Fruit fly (Drosophila melanogaster): Measurements from ENCODE around the gene CG34265.
A peak's percentile ranks its signal among the peaks of the same experiment; 100 is the strongest.

CG34265 gene

DNA sequence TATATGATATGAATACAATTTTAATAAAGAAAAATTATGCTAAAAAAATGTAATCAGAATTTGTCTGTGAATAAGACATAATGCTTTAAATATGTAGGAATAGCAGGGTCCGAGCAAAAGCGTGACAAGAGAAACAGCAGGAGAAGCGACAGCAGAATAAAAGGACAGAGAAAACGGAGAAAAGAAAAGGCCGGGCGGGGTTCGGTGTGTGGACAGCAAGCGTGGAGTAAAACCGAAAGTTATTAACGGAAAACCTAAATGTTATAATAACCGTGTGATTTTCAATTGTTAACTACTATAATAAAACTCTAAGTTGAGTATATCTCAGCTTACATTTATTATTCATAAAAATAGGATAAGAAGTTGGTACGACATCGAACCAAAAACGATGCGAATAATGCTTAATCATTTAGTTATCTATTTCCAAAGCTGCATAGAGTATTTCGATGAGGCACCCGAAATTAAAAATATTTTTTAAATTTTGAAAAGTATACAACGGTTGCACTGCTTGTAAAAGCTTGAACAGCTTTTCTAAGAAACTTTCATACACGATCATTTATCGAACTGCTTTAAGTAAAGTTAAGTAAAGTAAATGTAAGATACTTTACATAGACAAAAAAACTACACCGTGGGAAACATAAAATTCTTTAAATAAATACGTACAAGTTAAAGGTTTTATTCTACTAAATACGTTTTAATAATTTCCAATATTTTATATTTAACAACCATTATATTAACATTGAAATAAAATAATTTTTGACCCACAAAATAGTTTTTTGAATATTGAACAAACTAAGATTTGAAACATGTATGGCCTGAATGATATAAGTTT, 16.4 kb upstream of the CG34265 start:
- TF ChIP-seq Ets96B (tag; optimal IDR thresholded peaks at IDR 0.05) (no peak), Blimp-1 (GFP tag; optimal IDR thresholded peaks at IDR 0.05) (peak; percentile 64), svp (GFP tag) (peak; percentile 75), vri (GFP tag; optimal IDR thresholded peaks at IDR 0.05) (peak; percentile 39), Eip78C (GFP tag) (peak; percentile 55), CG1621 (tag; optimal IDR thresholded peaks at IDR 0.05) (no peak), Gug (GFP tag; IDR thresholded peaks at IDR 0.05) (no peak), esn (GFP tag; optimal IDR thresholded peaks at IDR 0.05) (no peak), acj6 (GFP tag; optimal IDR thresholded peaks at IDR 0.05) (no peak), eg (GFP tag; IDR thresholded peaks at IDR 0.05) (peak; percentile 67; the same call in 2 of the 3 replicates), Hr38 (GFP tag; optimal IDR thresholded peaks at IDR 0.05) (no peak), CG15336 (GFP tag; IDR thresholded peaks at IDR 0.05) (peak; percentile 65), CG8119 (GFP tag; IDR thresholded peaks at IDR 0.05) (peak; percentile 37; the same call in 1 of the 3 replicates)

DNA sequence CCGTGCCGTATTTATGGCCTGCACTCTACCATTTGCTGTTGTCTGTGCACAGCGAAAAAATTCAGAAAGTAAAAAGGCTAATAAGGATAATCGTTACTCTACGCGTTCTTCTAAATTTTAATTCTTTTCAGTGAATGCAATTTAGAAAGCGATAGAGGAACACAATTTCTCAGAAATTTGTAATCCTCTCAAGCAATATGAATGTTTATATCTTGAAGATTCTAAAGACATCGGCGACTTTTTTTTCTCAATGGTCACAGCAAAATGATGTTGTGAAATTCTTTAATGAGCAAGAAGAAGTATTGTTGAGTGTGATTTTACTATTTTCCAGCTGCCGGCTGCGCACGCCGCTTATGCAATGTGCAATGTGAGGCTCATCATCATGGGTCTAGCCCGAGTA, 15.4 kb upstream of the CG34265 start:
- no peak for TF ChIP-seq topi (GFP tag; optimal IDR thresholded peaks at IDR 0.05)
- TF ChIP-seq OdsH (GFP tag; optimal IDR thresholded peaks at IDR 0.05), result peak; percentile 49
- TF ChIP-seq svp (GFP tag), result peak; percentile 10
- peak; percentile 8 for TF ChIP-seq Sox14 (GFP tag; optimal IDR thresholded peaks at IDR 0.05)
- TF ChIP-seq CG34406 (GFP tag; optimal IDR thresholded peaks at IDR 0.05), result no peak
- TF ChIP-seq Ets21C (GFP tag; optimal IDR thresholded peaks at IDR 0.05), result no peak
- TF ChIP-seq Sox102F (GFP tag; optimal IDR thresholded peaks at IDR 0.05), result no peak
- TF ChIP-seq CG3032 (tag; optimal IDR thresholded peaks at IDR 0.05), result peak; percentile 2
- TF ChIP-seq CG11294 (GFP tag; IDR thresholded peaks at IDR 0.05), result no peak
- 0 out of 3 replicates have a peak, but pooled peaks have one; percentile 23 for TF ChIP-seq CG8119 (GFP tag; IDR thresholded peaks at IDR 0.05)
- peak; percentile 48 for TF ChIP-seq Hr4 (GFP tag; optimal IDR thresholded peaks at IDR 0.05)
- no peak for TF ChIP-seq CG10631 (GFP tag; optimal IDR thresholded peaks at IDR 0.05)
- TF ChIP-seq CG6163 (GFP tag; IDR thresholded peaks at IDR 0.05), result 0 out of 3 replicates have a peak, but pooled peaks have one; percentile 8
- TF ChIP-seq Lpt (GFP tag; optimal IDR thresholded peaks at IDR 0.05), result no peak
- TF ChIP-seq ss (GFP tag; optimal IDR thresholded peaks at IDR 0.05), result peak in 1 of 2 experiments; percentile 15
- TF ChIP-seq dsx (GFP tag; optimal IDR thresholded peaks at IDR 0.05; ENCODE audit: poor library complexity, severe bottlenecking), result no peak
- peak; percentile 59 for TF ChIP-seq CG15336 (GFP tag; IDR thresholded peaks at IDR 0.05)
- peak; percentile 49 for TF ChIP-seq pdm3 (GFP tag; optimal IDR thresholded peaks at IDR 0.05)
- TF ChIP-seq CG8632 (GFP tag; optimal IDR thresholded peaks at IDR 0.05), result no peak
- TF ChIP-seq acj6 (GFP tag; optimal IDR thresholded peaks at IDR 0.05), result peak; percentile 13
- TF ChIP-seq CG4318 (GFP tag; optimal IDR thresholded peaks at IDR 0.05), result peak; percentile 7
- peak; percentile 73 for TF ChIP-seq CG32006 (GFP tag; optimal IDR thresholded peaks at IDR 0.05)
- TF ChIP-seq achi (GFP tag; optimal IDR thresholded peaks at IDR 0.05), result peak; percentile 28
- 0 out of 3 replicates have a peak, but pooled peaks have one; percentile 8 for TF ChIP-seq eg (GFP tag; IDR thresholded peaks at IDR 0.05)
- TF ChIP-seq Hr39 (GFP tag; optimal IDR thresholded peaks at IDR 0.05), result no peak
- TF ChIP-seq esn (GFP tag; optimal IDR thresholded peaks at IDR 0.05), result no peak
- TF ChIP-seq Eip78C (GFP tag), result peak; percentile 85
- no peak for TF ChIP-seq Hr38 (GFP tag; optimal IDR thresholded peaks at IDR 0.05)
- TF ChIP-seq salr (GFP tag; optimal IDR thresholded peaks at IDR 0.05), result peak in 1 of 2 experiments; percentile 43
- TF ChIP-seq CG1621 (tag; optimal IDR thresholded peaks at IDR 0.05), result no peak

DNA sequence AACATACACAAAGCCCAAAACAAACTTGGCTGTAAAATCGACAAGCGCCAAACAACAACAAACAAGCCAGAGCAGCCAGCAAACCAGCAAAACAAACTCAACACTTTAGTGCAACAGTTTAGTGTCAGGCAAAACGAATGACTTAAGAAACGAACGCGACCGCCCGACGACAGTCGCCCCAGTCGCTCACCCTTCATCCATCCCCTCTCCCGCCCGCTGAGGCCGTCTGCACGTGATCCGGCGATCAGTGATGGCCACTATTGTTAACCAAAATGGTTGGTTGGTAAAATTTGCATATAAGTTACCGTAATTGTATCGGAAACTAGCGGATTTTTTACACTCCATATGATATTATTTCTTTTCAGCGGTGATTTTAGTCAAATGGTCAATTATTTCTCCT, 14.6 kb upstream of the CG34265 start:
- TF ChIP-seq CG15336 (GFP tag; IDR thresholded peaks at IDR 0.05) (no peak), CG6163 (GFP tag; IDR thresholded peaks at IDR 0.05) (no peak), dac (GFP tag; optimal IDR thresholded peaks at IDR 0.05) (no peak), fd85E (GFP tag; optimal IDR thresholded peaks at IDR 0.05) (no peak), CG7368 (GFP tag; optimal IDR thresholded peaks at IDR 0.05) (no peak), esn (GFP tag; optimal IDR thresholded peaks at IDR 0.05) (no peak), CG8632 (GFP tag; optimal IDR thresholded peaks at IDR 0.05) (no peak), Eip78C (GFP tag) (peak; percentile 12), CG6808 (GFP tag; optimal IDR thresholded peaks at IDR 0.05) (no peak), net (GFP tag; optimal IDR thresholded peaks at IDR 0.05) (no peak), CG16779 (tag; optimal IDR thresholded peaks at IDR 0.05) (no peak), Ets96B (tag; optimal IDR thresholded peaks at IDR 0.05) (no peak), Hr39 (GFP tag; optimal IDR thresholded peaks at IDR 0.05) (peak; percentile 4), CG34406 (GFP tag; optimal IDR thresholded peaks at IDR 0.05) (no peak), CG6792 (GFP tag; optimal IDR thresholded peaks at IDR 0.05) (no peak), CG32006 (GFP tag; optimal IDR thresholded peaks at IDR 0.05) (peak; percentile 9), lz (GFP tag; optimal IDR thresholded peaks at IDR 0.05) (peak; percentile 5), CG6854 (GFP tag; optimal IDR thresholded peaks at IDR 0.05) (no peak), dsx (GFP tag; optimal IDR thresholded peaks at IDR 0.05; ENCODE audit: poor library complexity, severe bottlenecking) (peak; percentile 27), pdm3 (GFP tag; optimal IDR thresholded peaks at IDR 0.05) (peak; percentile 9), Smox (GFP tag; optimal IDR thresholded peaks at IDR 0.05) (no peak), vri (GFP tag; optimal IDR thresholded peaks at IDR 0.05) (no peak), fd59A (GFP tag; optimal IDR thresholded peaks at IDR 0.05) (no peak), CG1621 (tag; optimal IDR thresholded peaks at IDR 0.05) (no peak)

Measured in whole organism, prepupa.